Worm (Caenorhabditis elegans) whole organism, young adult: ENCODE results near the gene H23L24.4.

ENCODE experiments used
- lsy-27 ChIP-seq: sonication (generic microtip); optimal IDR thresholded peaks from 2 replicates; lab custom pipeline; 2017; ENCODE audit warnings: missing genetic modification characterization, mild to moderate bottlenecking, missing compliant biosample characterization, antibody characterized with exemption, missing genotype, borderline replicate concordance; ENCODE audit not compliant: insufficient read depth
- nhr-120 ChIP-seq: fragments of 200-800 bp; sonication (Bioruptor generic); IDR thresholded peaks from 2 replicates; pipeline ENCODE4 v1.3.6; 2022; ENCODE audit warnings: missing genetic modification characterization, missing compliant biosample characterization
- unc-62 ChIP-seq: fragments of 150-350 bp; optimal IDR thresholded peaks from 2 replicates; lab custom pipeline; 2014; ENCODE audit warnings: missing biosample characterization, missing genetic modification reagents, missing genetic modification characterization

DNA sequence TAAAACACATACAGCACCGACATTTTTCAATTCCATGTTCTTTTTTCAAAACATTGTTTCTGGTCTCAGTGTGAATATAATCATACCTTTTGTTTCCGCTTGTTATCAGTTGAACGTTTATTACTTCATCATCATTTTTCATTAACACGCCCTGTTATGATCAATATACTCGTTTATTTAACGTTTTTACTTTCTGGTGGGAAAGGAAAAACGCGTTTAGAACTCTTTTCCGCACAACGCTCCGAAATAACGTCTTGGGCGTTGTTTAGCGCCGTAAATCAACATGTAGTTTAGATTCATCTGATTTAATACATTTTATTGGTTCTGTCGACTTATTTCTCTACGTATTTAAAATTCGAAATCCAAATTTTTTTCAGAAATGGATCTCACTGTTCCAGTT is 19.9 kb upstream of the H23L24.4 start, which contains the start of gene pgm-3:
- TF ChIP-seq unc-62 (GFP tag; lab: Kevin White, UChicago) (no peak), nhr-120 (GFP tag; lab: Robert Waterston, UW) (no peak), lsy-27 (tag; lab: Kevin White, UChicago) (no peak)
